Fruit fly (Drosophila melanogaster): ENCODE data around the gene bap.

bap gene

DNA sequence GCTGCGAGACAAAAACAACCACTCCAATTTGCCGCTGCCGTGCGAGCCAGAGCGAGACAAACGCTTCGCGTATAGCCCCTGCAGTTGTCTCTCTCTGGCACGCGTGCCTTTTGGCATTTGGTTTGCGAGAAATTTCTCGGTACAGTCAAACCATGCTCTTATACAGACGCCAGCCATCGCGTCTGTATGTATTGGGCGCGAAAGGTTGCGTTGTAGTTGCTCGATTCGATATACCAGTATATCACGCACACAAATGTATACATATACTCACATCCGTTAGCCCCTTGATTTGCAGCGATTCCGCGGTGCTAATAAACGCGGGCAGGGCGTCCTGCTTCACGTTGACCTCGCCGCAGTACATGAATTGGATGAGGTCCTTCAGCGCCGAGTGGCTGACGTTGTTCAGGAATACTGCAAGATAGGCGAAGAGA, 12.3 kb upstream of the bap start (continued):
- TF ChIP-seq sim (GFP tag; IDR thresholded peaks at IDR 0.05) (no peak; the same call in 1 of the 2 replicates), CG3995 (GFP tag; optimal IDR thresholded peaks at IDR 0.05) (no peak), fu2 (GFP tag; optimal IDR thresholded peaks at IDR 0.05) (no peak), sc (optimal IDR thresholded peaks at IDR 0.05) (no peak), sc (GFP tag; optimal IDR thresholded peaks at IDR 0.05) (no peak), seq (GFP tag; IDR thresholded peaks at IDR 0.05) (peak; percentile 73; the same call in 1 of the 2 replicates), chn (GFP tag; optimal IDR thresholded peaks at IDR 0.05) (no peak), CG18764 (GFP tag; optimal IDR thresholded peaks at IDR 0.05) (no peak), CTCF (GFP tag; optimal IDR thresholded peaks at IDR 0.05) (no peak), CkIIα-i1 (GFP tag; IDR thresholded peaks at IDR 0.05) (no peak), sd (tag; optimal IDR thresholded peaks at IDR 0.05) (no peak), CG1832 (GFP tag; optimal IDR thresholded peaks at IDR 0.05) (peak; percentile 96), kah (GFP tag; optimal IDR thresholded peaks at IDR 0.05) (peak; percentile 96), az2 (GFP tag; optimal IDR thresholded peaks at IDR 0.05) (no peak), odd (GFP tag; optimal IDR thresholded peaks at IDR 0.05) (peak; percentile 48), Sry-δ (GFP tag; optimal IDR thresholded peaks at IDR 0.05) (no peak), Spps (tag; optimal IDR thresholded peaks at IDR 0.05) (no peak), CG11560 (tag; IDR thresholded peaks at IDR 0.05) (no peak), NfI (GFP tag; optimal IDR thresholded peaks at IDR 0.05) (peak; percentile 40), CG17612 (GFP tag; IDR thresholded peaks at IDR 0.05) (no peak), CoRest (tag; optimal IDR thresholded peaks at IDR 0.05) (no peak), CG5245 (GFP tag; optimal IDR thresholded peaks at IDR 0.05) (no peak), pb (GFP tag; optimal IDR thresholded peaks at IDR 0.05) (peak; percentile 22), HmgD (GFP tag; optimal IDR thresholded peaks at IDR 0.05) (peak; percentile 12)

DNA sequence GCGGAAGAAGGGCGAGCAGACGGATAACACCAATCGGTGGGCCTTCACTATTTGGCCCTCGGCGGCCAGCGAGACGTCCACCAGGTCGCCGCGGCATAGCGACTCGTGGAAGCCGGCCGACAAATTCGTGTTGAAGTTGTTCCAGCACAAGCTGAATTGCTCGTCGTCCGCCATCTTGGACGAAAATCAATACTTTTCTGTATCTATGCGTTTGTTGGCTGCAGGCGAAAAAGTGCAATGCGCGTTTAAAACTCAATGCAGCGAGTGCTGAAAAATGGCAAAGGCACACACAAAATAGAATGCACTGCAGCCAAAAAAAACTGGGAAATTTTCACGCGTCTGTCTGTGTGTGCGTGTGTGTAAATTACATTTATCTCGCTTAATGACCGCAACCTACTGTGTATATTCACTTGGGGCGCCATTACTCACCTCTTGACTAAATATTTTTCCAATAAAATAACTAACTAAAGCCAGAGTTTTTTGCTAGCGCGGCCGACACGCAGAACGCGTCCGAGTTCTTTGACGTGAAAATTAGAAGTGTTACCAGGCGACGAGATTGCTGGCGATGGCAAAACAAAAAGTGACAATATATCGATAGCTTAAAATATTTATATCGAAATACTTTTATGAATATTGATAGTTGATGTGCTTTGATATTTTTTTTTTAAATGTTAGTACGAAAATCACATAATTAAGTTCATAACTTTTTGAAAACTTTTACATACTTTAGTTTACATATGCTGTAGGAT, 11.6 kb upstream of the bap start:
- TF ChIP-seq Ssrp (tag; optimal IDR thresholded peaks at IDR 0.05) (peak; percentile 36), Stat92E (GFP tag; optimal IDR thresholded peaks at IDR 0.05) (peak in 1 of 3 experiments; percentile 11), Gsc (GFP tag; IDR thresholded peaks at IDR 0.05) (no peak), cas (GFP tag; IDR thresholded peaks at IDR 0.05) (no peak), nerfin-2 (GFP tag; IDR thresholded peaks at IDR 0.05; ENCODE audit: partially characterized antibody) (peak; percentile 59; the same call in 1 of the 2 replicates), CG14860 (GFP tag; IDR thresholded peaks at IDR 0.05; ENCODE audit: partially characterized antibody) (peak; percentile 79), trem (tag; optimal IDR thresholded peaks at IDR 0.05) (peak; percentile 5), Meics (GFP tag; optimal IDR thresholded peaks at IDR 0.05) (peak; percentile 27), CG2712 (tag; optimal IDR thresholded peaks at IDR 0.05) (peak; percentile 17), sd (tag; optimal IDR thresholded peaks at IDR 0.05) (peak; percentile 10), CG12659 (GFP tag; optimal IDR thresholded peaks at IDR 0.05) (peak; percentile 47), Xbp1 (GFP tag; optimal IDR thresholded peaks at IDR 0.05) (peak; percentile 8), CG34224 (GFP tag; IDR thresholded peaks at IDR 0.05; ENCODE audit: partially characterized antibody) (peak; percentile 84), CG10147 (GFP tag; optimal IDR thresholded peaks at IDR 0.05) (peak; percentile 23), CG15011 (GFP tag; optimal IDR thresholded peaks at IDR 0.05) (no peak), Pdp1 (GFP tag; optimal IDR thresholded peaks at IDR 0.05) (peak in 1 of 2 experiments; percentile 15), MESR4 (GFP tag; optimal IDR thresholded peaks at IDR 0.05) (peak; percentile 91), bowl (GFP tag; IDR thresholded peaks at IDR 0.05) (no peak), CG8290 (GFP tag; optimal IDR thresholded peaks at IDR 0.05) (peak; percentile 44), CG8290 (tag; optimal IDR thresholded peaks at IDR 0.05) (peak in 1 of 2 experiments; percentile 49), lab (GFP tag; optimal IDR thresholded peaks at IDR 0.05) (no peak), Med (GFP tag) (peak; percentile 81), sim (GFP tag; IDR thresholded peaks at IDR 0.05) (no peak), jumu (GFP tag; optimal IDR thresholded peaks at IDR 0.05) (no peak), unc-4 (GFP tag; IDR thresholded peaks at IDR 0.05; ENCODE audit: partially characterized antibody) (peak; percentile 89), ato (GFP tag; IDR thresholded peaks at IDR 0.05; ENCODE audit: partially characterized antibody) (peak; percentile 72), Nf-YB (GFP tag; optimal IDR thresholded peaks at IDR 0.05) (peak; percentile 71), CG7745 (tag; optimal IDR thresholded peaks at IDR 0.05) (no peak)
